Fruit fly (Drosophila melanogaster) whole organism, prepupa: ENCODE measurements around the gene CG46311.
A peak's percentile ranks its signal among the peaks of the same experiment; 100 is the strongest.

Experiments
- Blimp-1 ChIP-seq: fragments of 200-800 bp; sonication (Bioruptor generic); optimal IDR thresholded peaks from 3 replicates; lab custom pipeline; 2017; ENCODE audit warnings: missing biosample characterization, missing genetic modification characterization, mild to moderate bottlenecking, moderate library complexity, missing genetic modification reagents
- CG10631 ChIP-seq: fragments of 200-800 bp; sonication (Bioruptor generic); optimal IDR thresholded peaks from 2 replicates; lab custom pipeline; 2016; ENCODE audit warnings: missing biosample characterization, missing genetic modification characterization
- CG10669 ChIP-seq: fragments of 200-800 bp; sonication (Bioruptor generic); optimal IDR thresholded peaks from 3 replicates; lab custom pipeline; 2018; ENCODE audit warnings: missing biosample characterization, mild to moderate bottlenecking, missing genetic modification characterization, moderate library complexity
- CG15336 ChIP-seq: fragments of 200-800 bp; sonication (Bioruptor generic); IDR thresholded peaks from 2 replicates; pipeline ENCODE4 v1.3.6; 2022; ENCODE audit warnings: missing biosample characterization, missing genetic modification characterization
- CG1621 ChIP-seq: fragments of 200-800 bp; sonication (Bioruptor generic); optimal IDR thresholded peaks from 3 replicates; lab custom pipeline; 2018; ENCODE audit warnings: missing biosample characterization, mild to moderate bottlenecking, missing genetic modification characterization
- CG16779 ChIP-seq: fragments of 200-800 bp; sonication (Bioruptor generic); optimal IDR thresholded peaks from 3 replicates; lab custom pipeline; 2017; ENCODE audit warnings: missing biosample characterization, mild to moderate bottlenecking, missing genetic modification characterization
- CG31627 ChIP-seq: fragments of 200-800 bp; sonication (Bioruptor generic); optimal IDR thresholded peaks from 3 replicates; lab custom pipeline; 2016; ENCODE audit warnings: missing biosample characterization, missing genetic modification characterization
- CG34406 ChIP-seq: fragments of 200-800 bp; sonication (Bioruptor generic); optimal IDR thresholded peaks from 3 replicates; lab custom pipeline; 2016; ENCODE audit warnings: missing biosample characterization, missing genetic modification characterization
- CG3919 ChIP-seq: fragments of 200-800 bp; sonication (Bioruptor generic); optimal IDR thresholded peaks from 3 replicates; lab custom pipeline; 2016; ENCODE audit warnings: missing biosample characterization, missing genetic modification characterization
- CG4318 ChIP-seq: fragments of 200-800 bp; sonication (Bioruptor generic); optimal IDR thresholded peaks from 3 replicates; lab custom pipeline; 2017; ENCODE audit warnings: missing biosample characterization, mild to moderate bottlenecking, missing genetic modification characterization
- CG6163 ChIP-seq: fragments of 200-800 bp; sonication (Bioruptor generic); IDR thresholded peaks from 3 replicates; pipeline ENCODE4 v1.3.6; 2022; ENCODE audit warnings: missing biosample characterization, missing genetic modification characterization
- CG6276 ChIP-seq: fragments of 200-800 bp; sonication (Bioruptor generic); optimal IDR thresholded peaks from 2 replicates; lab custom pipeline; 2017; ENCODE audit warnings: missing biosample characterization, mild to moderate bottlenecking, missing genetic modification characterization
- CG6792 ChIP-seq: fragments of 200-800 bp; sonication (Bioruptor generic); optimal IDR thresholded peaks from 3 replicates; lab custom pipeline; 2016; ENCODE audit warnings: missing biosample characterization, missing genetic modification characterization
- CG6808 ChIP-seq: fragments of 200-800 bp; sonication (Bioruptor generic); optimal IDR thresholded peaks from 3 replicates; lab custom pipeline; 2017; ENCODE audit warnings: missing biosample characterization, missing genetic modification characterization, mild to moderate bottlenecking, moderate library complexity, missing genetic modification reagents
- CG6854 ChIP-seq: fragments of 200-800 bp; sonication (Bioruptor generic); optimal IDR thresholded peaks from 2 replicates; lab custom pipeline; 2017; ENCODE audit warnings: missing biosample characterization, mild to moderate bottlenecking, missing genetic modification characterization
- CG7368 ChIP-seq: fragments of 200-800 bp; sonication (Bioruptor generic); optimal IDR thresholded peaks from 3 replicates; lab custom pipeline; 2016; ENCODE audit warnings: missing biosample characterization, missing genetic modification characterization
- CG8632 ChIP-seq: fragments of 200-800 bp; sonication (Bioruptor generic); optimal IDR thresholded peaks from 3 replicates; lab custom pipeline; 2016; ENCODE audit warnings: missing biosample characterization, missing genetic modification characterization
- Eip75B ChIP-seq: fragments of 200-800 bp; sonication (Bioruptor generic); optimal IDR thresholded peaks from 3 replicates; lab custom pipeline; 2016; ENCODE audit warnings: missing biosample characterization, missing genetic modification characterization
- Eip78C ChIP-seq: fragments of 200-800 bp; sonication (Bioruptor generic); peaks from one replicate; lab custom pipeline; 2016; ENCODE audit warnings: missing biosample characterization, missing genetic modification characterization
- Ets21C ChIP-seq: fragments of 200-800 bp; sonication (Bioruptor generic); optimal IDR thresholded peaks from 3 replicates; lab custom pipeline; 2016; ENCODE audit warnings: missing biosample characterization, missing genetic modification characterization
- Ets96B ChIP-seq: fragments of 200-800 bp; optimal IDR thresholded peaks from 2 replicates; lab custom pipeline; 2019; ENCODE audit warnings: missing biosample characterization, mild to moderate bottlenecking, missing genetic modification characterization, moderate library complexity
- Hr39 ChIP-seq: fragments of 200-800 bp; sonication (Bioruptor generic); optimal IDR thresholded peaks from 2 replicates; lab custom pipeline; 2016; ENCODE audit warnings: missing biosample characterization, missing genetic modification characterization
- Met ChIP-seq: fragments of 200-800 bp; sonication (Bioruptor generic); optimal IDR thresholded peaks from 3 replicates; lab custom pipeline; 2016; ENCODE audit warnings: missing biosample characterization, missing genetic modification characterization
- OdsH ChIP-seq: fragments of 200-800 bp; sonication (Bioruptor generic); optimal IDR thresholded peaks from 3 replicates; lab custom pipeline; 2016; ENCODE audit warnings: missing biosample characterization, missing genetic modification characterization
- Smox ChIP-seq: fragments of 200-800 bp; sonication (Bioruptor generic); optimal IDR thresholded peaks from 3 replicates; lab custom pipeline; 2016; ENCODE audit warnings: missing biosample characterization, missing genetic modification characterization
- Sox102F ChIP-seq: fragments of 200-800 bp; sonication (Bioruptor generic); optimal IDR thresholded peaks from 2 replicates; lab custom pipeline; 2016; ENCODE audit warnings: missing biosample characterization, mild to moderate bottlenecking, missing genetic modification characterization
- Sox15 ChIP-seq: fragments of 200-800 bp; sonication (Bioruptor generic); optimal IDR thresholded peaks from 3 replicates; lab custom pipeline; 2016; ENCODE audit warnings: missing biosample characterization, missing genetic modification characterization
- achi ChIP-seq: fragments of 200-800 bp; sonication (Bioruptor generic); optimal IDR thresholded peaks from 3 replicates; lab custom pipeline; 2016; ENCODE audit warnings: missing biosample characterization, missing genetic modification characterization
- acj6 ChIP-seq: fragments of 200-800 bp; sonication (Bioruptor generic); optimal IDR thresholded peaks from 3 replicates; lab custom pipeline; 2016; ENCODE audit warnings: missing biosample characterization, missing genetic modification characterization
- cyc ChIP-seq: fragments of 200-800 bp; sonication (Bioruptor generic); optimal IDR thresholded peaks from 3 replicates; lab custom pipeline; 2016; ENCODE audit warnings: missing biosample characterization, missing genetic modification characterization
- dac ChIP-seq: fragments of 200-800 bp; sonication (Bioruptor generic); optimal IDR thresholded peaks from 2 replicates; lab custom pipeline; 2017; ENCODE audit warnings: missing biosample characterization, mild to moderate bottlenecking, missing genetic modification characterization
- esn ChIP-seq: fragments of 200-800 bp; sonication (Bioruptor generic); optimal IDR thresholded peaks from 2 replicates; lab custom pipeline; 2016; ENCODE audit warnings: missing biosample characterization, mild to moderate bottlenecking, missing genetic modification characterization, moderate library complexity
- fd85E ChIP-seq: fragments of 200-800 bp; sonication (Bioruptor generic); optimal IDR thresholded peaks from 3 replicates; lab custom pipeline; 2016; ENCODE audit warnings: missing biosample characterization, missing genetic modification characterization
- fkh ChIP-seq: fragments of 200-800 bp; sonication (Bioruptor generic); optimal IDR thresholded peaks from 3 replicates; lab custom pipeline; 2017; ENCODE audit warnings: missing biosample characterization, mild to moderate bottlenecking, missing genetic modification characterization, moderate library complexity
- lz ChIP-seq: fragments of 200-800 bp; sonication (Bioruptor generic); optimal IDR thresholded peaks from 3 replicates; lab custom pipeline; 2016; ENCODE audit warnings: missing biosample characterization, missing genetic modification characterization
- net ChIP-seq: fragments of 200-800 bp; sonication (Bioruptor generic); optimal IDR thresholded peaks from 3 replicates; lab custom pipeline; 2016; ENCODE audit warnings: missing biosample characterization, missing genetic modification characterization
- pdm3 ChIP-seq: fragments of 200-800 bp; sonication (Bioruptor generic); optimal IDR thresholded peaks from 3 replicates; lab custom pipeline; 2016; ENCODE audit warnings: missing biosample characterization, missing genetic modification characterization
- spab ChIP-seq: fragments of 200-800 bp; sonication (Bioruptor generic); optimal IDR thresholded peaks from 2 replicates; lab custom pipeline; 2017; ENCODE audit warnings: missing biosample characterization, mild to moderate bottlenecking, missing genetic modification characterization, missing genetic modification reagents
- ss ChIP-seq, 2 experiments: fragments of 200-800 bp; sonication (Bioruptor generic); optimal IDR thresholded peaks; 2 replicates in 1 of 2; 3 replicates in 1 of 2; lab custom pipeline; 2017 to 2018; ENCODE audit warnings: mild to moderate bottlenecking in 2 of 2, missing biosample characterization in 2 of 2, missing genetic modification characterization in 2 of 2, moderate library complexity in 1 of 2
- svp ChIP-seq: fragments of 200-800 bp; sonication (Bioruptor generic); peaks from one replicate; lab custom pipeline; 2016; ENCODE audit warnings: missing biosample characterization, missing genetic modification characterization
- topi ChIP-seq: fragments of 200-800 bp; sonication (Bioruptor generic); optimal IDR thresholded peaks from 3 replicates; lab custom pipeline; 2016; ENCODE audit warnings: missing biosample characterization, missing genetic modification characterization
- vri ChIP-seq: fragments of 200-800 bp; sonication (Bioruptor generic); optimal IDR thresholded peaks from 3 replicates; lab custom pipeline; 2016; ENCODE audit warnings: missing biosample characterization, mild to moderate bottlenecking, missing genetic modification characterization

Gene CG46311

dm6 chrX:13536776-13537175, 26.8 kb upstream of the CG46311 start (continued):
- peak; percentile 69 for TF ChIP-seq Eip78C (GFP tag; lab: Kevin White, UChicago)
- TF ChIP-seq Sox102F (GFP tag; lab: Kevin White, UChicago) = peak; percentile 33
- peak; percentile 11 for TF ChIP-seq topi (GFP tag; lab: Kevin White, UChicago)
- TF ChIP-seq CG4318 (GFP tag; lab: Kevin White, UChicago) = no peak
- TF ChIP-seq CG34406 (GFP tag; lab: Kevin White, UChicago) = peak; percentile 16
- no peak for TF ChIP-seq net (GFP tag; lab: Kevin White, UChicago)
- no peak for TF ChIP-seq fd85E
- no peak for TF ChIP-seq CG6276 (GFP tag; lab: Kevin White, UChicago)
- no peak for TF ChIP-seq fkh (GFP tag; lab: Kevin White, UChicago)
- no peak for TF ChIP-seq spab (GFP tag; lab: Kevin White, UChicago)
- peak; percentile 20 for TF ChIP-seq CG10669
- TF ChIP-seq ss (GFP tag; optimal IDR thresholded peaks at IDR 0.05; lab: Kevin White, UChicago) = peak in 1 of 2 experiments; percentile 6
- TF ChIP-seq, all 60 proteins: peak for 24

DNA sequence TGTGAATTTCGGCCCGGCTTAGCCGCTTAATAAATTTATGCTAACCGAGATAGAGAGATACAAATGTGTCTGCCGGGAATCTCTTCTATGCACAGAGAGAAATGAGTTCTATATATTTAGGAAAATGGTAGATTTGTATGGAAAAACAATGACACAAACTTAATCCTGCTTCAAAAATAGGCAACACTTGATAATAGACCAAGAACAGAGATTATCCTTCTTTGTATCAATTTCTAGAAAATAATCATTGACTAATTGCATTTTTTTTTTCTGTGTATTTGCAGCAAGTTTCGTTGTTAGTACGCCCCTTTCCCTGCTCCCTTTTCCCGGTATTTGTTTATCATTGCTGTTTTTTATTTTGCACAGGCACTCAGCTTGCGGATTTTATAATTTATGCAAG, 24.2 kb upstream of the CG46311 start:
- no peak for TF ChIP-seq spab (GFP tag; lab: Kevin White, UChicago)
- TF ChIP-seq CG8632 (GFP tag; lab: Kevin White, UChicago) = peak; percentile 20
- peak; percentile 39 for TF ChIP-seq vri (GFP tag; lab: Kevin White, UChicago)
- TF ChIP-seq topi (GFP tag; lab: Kevin White, UChicago) = peak; percentile 58
- TF ChIP-seq acj6 (GFP tag; lab: Kevin White, UChicago) = peak; percentile 45
- TF ChIP-seq cyc (GFP tag; lab: Kevin White, UChicago) = peak; percentile 42
- peak; percentile 31 for TF ChIP-seq Ets21C (GFP tag; lab: Kevin White, UChicago)
- TF ChIP-seq CG34406 (GFP tag; lab: Kevin White, UChicago) = peak; percentile 10
- no peak for TF ChIP-seq CG6808
- peak; percentile 57 for TF ChIP-seq CG31627
- TF ChIP-seq Smox (GFP tag; lab: Kevin White, UChicago) = peak; percentile 37
- no peak for TF ChIP-seq Ets96B (tag; lab: Kevin White, UChicago)
- TF ChIP-seq achi (GFP tag; lab: Kevin White, UChicago) = peak; percentile 0
- no peak for TF ChIP-seq CG6854 (GFP tag; lab: Kevin White, UChicago)
- peak; percentile 77 for TF ChIP-seq Eip78C (GFP tag; lab: Kevin White, UChicago)
- no peak for TF ChIP-seq CG15336 (GFP tag; lab: Robert Waterston, UW)
- peak; percentile 6 for TF ChIP-seq Sox102F (GFP tag; lab: Kevin White, UChicago)
- TF ChIP-seq esn (GFP tag; lab: Kevin White, UChicago) = peak; percentile 56
- TF ChIP-seq CG6792 (GFP tag; lab: Kevin White, UChicago) = no peak
- TF ChIP-seq Hr39 = peak; percentile 57
- TF ChIP-seq lz = peak; percentile 36
- no peak for TF ChIP-seq CG4318 (GFP tag; lab: Kevin White, UChicago)
- no peak for TF ChIP-seq fkh (GFP tag; lab: Kevin White, UChicago)
- TF ChIP-seq dac = no peak
- TF ChIP-seq CG7368 (GFP tag; lab: Kevin White, UChicago) = no peak
- TF ChIP-seq CG6163 = no peak
- peak; percentile 25 for TF ChIP-seq OdsH (GFP tag; lab: Kevin White, UChicago)
- TF ChIP-seq Met (GFP tag; lab: Kevin White, UChicago) = peak; percentile 67
- TF ChIP-seq svp (GFP tag; lab: Kevin White, UChicago) = peak; percentile 66
- no peak for TF ChIP-seq Blimp-1 (GFP tag; lab: Kevin White, UChicago)
- TF ChIP-seq pdm3 (GFP tag; lab: Kevin White, UChicago) = peak; percentile 18
- peak; percentile 22 for TF ChIP-seq Eip75B
- no peak for TF ChIP-seq CG1621 (tag; lab: Kevin White, UChicago)
- no peak for TF ChIP-seq ss (GFP tag; optimal IDR thresholded peaks at IDR 0.05; lab: Kevin White, UChicago)
- TF ChIP-seq CG16779 (tag; lab: Kevin White, UChicago) = no peak
- TF ChIP-seq CG10631 = peak; percentile 25
- peak; percentile 17 for TF ChIP-seq CG3919 (GFP tag; lab: Kevin White, UChicago)
- no peak for TF ChIP-seq Sox15 (GFP tag; lab: Kevin White, UChicago)
